Worm (Caenorhabditis elegans): Measurements from ENCODE around the gene F56B3.9.

Gene F56B3.9

DNA sequence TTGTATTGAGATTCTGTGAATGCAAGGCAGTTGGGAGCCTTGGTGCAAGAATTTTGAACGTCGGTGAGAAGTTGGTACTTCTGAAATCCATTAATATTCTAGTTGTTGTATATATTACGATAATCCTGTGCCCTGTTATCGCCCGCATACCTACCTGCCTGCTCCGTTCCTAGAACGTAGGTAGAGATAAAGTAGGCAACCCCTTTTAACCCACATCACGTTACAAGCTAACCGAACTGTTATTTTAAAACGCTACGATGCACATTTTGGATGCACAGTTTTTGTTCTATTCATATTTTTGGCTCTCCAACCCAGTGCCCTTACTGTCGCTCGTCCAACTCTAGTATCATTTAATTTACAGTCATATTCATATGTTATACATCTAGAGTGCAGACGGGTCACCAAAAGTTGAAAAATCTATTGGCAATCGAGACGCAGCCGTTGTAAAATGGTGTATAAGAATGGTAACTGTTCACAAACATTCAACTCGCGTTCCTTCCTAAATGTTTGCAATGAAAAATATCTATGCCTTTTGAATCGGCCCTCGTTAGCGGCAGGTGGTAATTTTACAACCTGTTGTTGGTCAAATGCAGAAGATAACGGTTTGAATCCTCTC is 16.7 kb upstream of the F56B3.9 start:
- no peak for TF ChIP-seq tbx-11 (GFP tag; IDR thresholded peaks at IDR 0.05)
- no peak for TF ChIP-seq hnd-1 (tag; optimal IDR thresholded peaks at IDR 0.05)
- TF ChIP-seq aly-1 (tag; optimal IDR thresholded peaks at IDR 0.05): no peak
- no peak for TF ChIP-seq F13C5.2 (tag; optimal IDR thresholded peaks at IDR 0.05)
- TF ChIP-seq flt-1 (GFP tag; IDR thresholded peaks at IDR 0.05): no peak
- no peak for TF ChIP-seq tbx-37 (GFP tag; conservative IDR thresholded peaks at IDR 0.05)
- TF ChIP-seq ama-1 (optimal IDR thresholded peaks at IDR 0.05): no peak
- no peak for TF ChIP-seq ceh-13 (GFP tag; optimal IDR thresholded peaks at IDR 0.05)
- TF ChIP-seq scrt-1 (GFP tag; IDR thresholded peaks at IDR 0.05): no peak
- no peak for TF ChIP-seq pes-1 (GFP tag; IDR thresholded peaks at IDR 0.05)
- TF ChIP-seq ets-7 (tag; optimal IDR thresholded peaks at IDR 0.05): no peak
- no peak for TF ChIP-seq sea-1 (GFP tag; conservative IDR thresholded peaks at IDR 0.05)
- TF ChIP-seq hmg-4 (GFP tag; optimal IDR thresholded peaks at IDR 0.05): no peak
- TF ChIP-seq hmbx-1 (tag; optimal IDR thresholded peaks at IDR 0.05): no peak
- no peak for TF ChIP-seq B0310.2 (tag; optimal IDR thresholded peaks at IDR 0.05)

- TF ChIP-seq ceh-13 (GFP tag; optimal IDR thresholded peaks at IDR 0.05): no peak
- TF ChIP-seq tbx-11 (GFP tag; IDR thresholded peaks at IDR 0.05): no peak
- TF ChIP-seq hmbx-1 (tag; optimal IDR thresholded peaks at IDR 0.05): no peak
- no peak for TF ChIP-seq F13C5.2 (tag; optimal IDR thresholded peaks at IDR 0.05)
- TF ChIP-seq B0310.2 (tag; optimal IDR thresholded peaks at IDR 0.05): no peak
- no peak for TF ChIP-seq ets-7 (tag; optimal IDR thresholded peaks at IDR 0.05)
- no peak for TF ChIP-seq hmg-4 (GFP tag; optimal IDR thresholded peaks at IDR 0.05)
- TF ChIP-seq aly-1 (tag; optimal IDR thresholded peaks at IDR 0.05): no peak
- TF ChIP-seq tbx-37 (GFP tag; conservative IDR thresholded peaks at IDR 0.05): no peak
- TF ChIP-seq hnd-1 (tag; optimal IDR thresholded peaks at IDR 0.05): no peak
- TF ChIP-seq flt-1 (GFP tag; IDR thresholded peaks at IDR 0.05): no peak
- TF ChIP-seq ceh-36 (tag; optimal IDR thresholded peaks at IDR 0.05): no peak
- TF ChIP-seq tra-4 (tag; optimal IDR thresholded peaks at IDR 0.05): no peak
- TF ChIP-seq pes-1 (GFP tag; IDR thresholded peaks at IDR 0.05): no peak
- no peak for TF ChIP-seq sea-1 (GFP tag; conservative IDR thresholded peaks at IDR 0.05)
- TF ChIP-seq scrt-1 (GFP tag; IDR thresholded peaks at IDR 0.05): no peak
- TF ChIP-seq ama-1 (optimal IDR thresholded peaks at IDR 0.05): no peak
Measured at ce11 chrIV:756421-756820, 14.7 kb upstream of the F56B3.9 start, which contains the start of gene srt-23. TSS of gene srt-23 (plus strand) at chrIV:756721.

ce11 chrIV:756956-757355 is 14.2 kb upstream of the F56B3.9 start:
- TF ChIP-seq ceh-36 (tag; optimal IDR thresholded peaks at IDR 0.05): no peak
- TF ChIP-seq tbx-37 (GFP tag; conservative IDR thresholded peaks at IDR 0.05): no peak
- TF ChIP-seq sea-1 (GFP tag; conservative IDR thresholded peaks at IDR 0.05): no peak
- no peak for TF ChIP-seq scrt-1 (GFP tag; IDR thresholded peaks at IDR 0.05)
- TF ChIP-seq tra-4 (tag; optimal IDR thresholded peaks at IDR 0.05): no peak
- TF ChIP-seq B0310.2 (tag; optimal IDR thresholded peaks at IDR 0.05): no peak
- TF ChIP-seq hnd-1 (tag; optimal IDR thresholded peaks at IDR 0.05): no peak
- no peak for TF ChIP-seq ceh-13 (GFP tag; optimal IDR thresholded peaks at IDR 0.05)
- no peak for TF ChIP-seq aly-1 (tag; optimal IDR thresholded peaks at IDR 0.05)
- TF ChIP-seq flt-1 (GFP tag; IDR thresholded peaks at IDR 0.05): no peak

ce11 chrIV:757548-757947 is 13.6 kb upstream of the F56B3.9 start:
- no peak for TF ChIP-seq flt-1 (GFP tag; IDR thresholded peaks at IDR 0.05)
- no peak for TF ChIP-seq pes-1 (GFP tag; IDR thresholded peaks at IDR 0.05)
- TF ChIP-seq F13C5.2 (tag; optimal IDR thresholded peaks at IDR 0.05): no peak
- TF ChIP-seq sea-1 (GFP tag; conservative IDR thresholded peaks at IDR 0.05): no peak
- no peak for TF ChIP-seq ama-1 (optimal IDR thresholded peaks at IDR 0.05)
- TF ChIP-seq ceh-36 (tag; optimal IDR thresholded peaks at IDR 0.05): no peak
- TF ChIP-seq hnd-1 (tag; optimal IDR thresholded peaks at IDR 0.05): no peak
- TF ChIP-seq tbx-11 (GFP tag; IDR thresholded peaks at IDR 0.05): no peak
- no peak for TF ChIP-seq ceh-13 (GFP tag; optimal IDR thresholded peaks at IDR 0.05)

- TF ChIP-seq hnd-1 (tag; optimal IDR thresholded peaks at IDR 0.05) (no peak), F13C5.2 (tag; optimal IDR thresholded peaks at IDR 0.05) (no peak), pes-1 (GFP tag; IDR thresholded peaks at IDR 0.05) (no peak), ceh-36 (tag; optimal IDR thresholded peaks at IDR 0.05) (no peak), sea-1 (GFP tag; conservative IDR thresholded peaks at IDR 0.05) (no peak), scrt-1 (GFP tag; IDR thresholded peaks at IDR 0.05) (no peak), ceh-13 (GFP tag; optimal IDR thresholded peaks at IDR 0.05) (no peak), B0310.2 (tag; optimal IDR thresholded peaks at IDR 0.05) (no peak), hmbx-1 (tag; optimal IDR thresholded peaks at IDR 0.05) (no peak), tbx-11 (GFP tag; IDR thresholded peaks at IDR 0.05) (no peak), tra-4 (tag; optimal IDR thresholded peaks at IDR 0.05) (no peak), ets-7 (tag; optimal IDR thresholded peaks at IDR 0.05) (no peak), aly-1 (tag; optimal IDR thresholded peaks at IDR 0.05) (no peak), tbx-37 (GFP tag; conservative IDR thresholded peaks at IDR 0.05) (no peak), hmg-4 (GFP tag; optimal IDR thresholded peaks at IDR 0.05) (no peak), ama-1 (optimal IDR thresholded peaks at IDR 0.05) (no peak), flt-1 (GFP tag; IDR thresholded peaks at IDR 0.05) (no peak)
Measured at ce11 chrIV:760267-760666, 10.9 kb upstream of the F56B3.9 start, which contains the start of gene gst-40. TSS of gene gst-40 (plus strand) at chrIV:760502.

- TF ChIP-seq tbx-37 (GFP tag; conservative IDR thresholded peaks at IDR 0.05): no peak
- TF ChIP-seq hnd-1 (tag; optimal IDR thresholded peaks at IDR 0.05): no peak
- TF ChIP-seq hmbx-1 (tag; optimal IDR thresholded peaks at IDR 0.05): no peak
- TF ChIP-seq tra-4 (tag; optimal IDR thresholded peaks at IDR 0.05): no peak
- no peak for TF ChIP-seq ceh-13 (GFP tag; optimal IDR thresholded peaks at IDR 0.05)
- TF ChIP-seq ceh-36 (tag; optimal IDR thresholded peaks at IDR 0.05): no peak
- TF ChIP-seq ama-1 (optimal IDR thresholded peaks at IDR 0.05): no peak
- TF ChIP-seq sea-1 (GFP tag; conservative IDR thresholded peaks at IDR 0.05): no peak
- TF ChIP-seq hmg-4 (GFP tag; optimal IDR thresholded peaks at IDR 0.05): no peak
- TF ChIP-seq B0310.2 (tag; optimal IDR thresholded peaks at IDR 0.05): no peak
- TF ChIP-seq ets-7 (tag; optimal IDR thresholded peaks at IDR 0.05): no peak
- no peak for TF ChIP-seq tbx-11 (GFP tag; IDR thresholded peaks at IDR 0.05)
- no peak for TF ChIP-seq pes-1 (GFP tag; IDR thresholded peaks at IDR 0.05)
- no peak for TF ChIP-seq aly-1 (tag; optimal IDR thresholded peaks at IDR 0.05)
Measured at ce11 chrIV:762016-762459, 9.1 kb upstream of the F56B3.9 start.

Data from whole organism, early embryonic.